Fruit fly (Drosophila melanogaster): ENCODE measurements around the gene GstT4.
A peak's percentile ranks its signal among the peaks of the same experiment; 100 is the strongest.

GstT4 gene

DNA sequence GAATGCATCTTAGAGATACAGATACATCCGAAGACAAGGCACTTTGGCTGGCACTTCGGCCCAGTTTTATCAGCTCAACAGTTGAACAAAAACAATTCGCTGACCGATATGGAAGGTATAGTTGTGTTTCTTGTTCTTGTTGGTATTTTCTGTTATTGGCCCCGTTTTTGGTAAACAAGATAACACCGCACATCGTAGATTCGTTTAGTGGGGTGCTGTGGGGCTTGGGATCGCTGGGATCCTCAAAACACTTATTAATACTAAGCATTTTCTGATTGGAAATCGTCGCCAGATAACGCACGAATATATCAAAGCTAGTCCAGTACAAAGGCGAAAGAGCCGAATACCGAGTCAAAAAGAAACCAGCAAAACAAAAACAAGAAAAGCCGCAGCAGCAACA is 996 bp upstream of the GstT4 start:
- TF ChIP-seq CG11902 (GFP tag; optimal IDR thresholded peaks at IDR 0.05) (no peak), Lpt (GFP tag; optimal IDR thresholded peaks at IDR 0.05) (no peak), CG6163 (GFP tag; IDR thresholded peaks at IDR 0.05) (peak; percentile 6; the same call in 1 of the 3 replicates)

- TF ChIP-seq Ets21C (GFP tag; optimal IDR thresholded peaks at IDR 0.05) (no peak), acj6 (GFP tag; optimal IDR thresholded peaks at IDR 0.05) (no peak), CG1621 (tag; optimal IDR thresholded peaks at IDR 0.05) (peak; percentile 4), CG11762 (GFP tag; optimal IDR thresholded peaks at IDR 0.05; ENCODE audit: insufficient read depth) (no peak), net (GFP tag; optimal IDR thresholded peaks at IDR 0.05) (no peak), Eip93F (GFP tag; optimal IDR thresholded peaks at IDR 0.05) (no peak), CG3032 (tag; optimal IDR thresholded peaks at IDR 0.05) (no peak), eg (GFP tag; IDR thresholded peaks at IDR 0.05) (peak; percentile 56; the same call in 2 of the 3 replicates), CG16779 (tag; optimal IDR thresholded peaks at IDR 0.05) (peak; percentile 44), CG10631 (GFP tag; optimal IDR thresholded peaks at IDR 0.05) (no peak), Hr38 (GFP tag; optimal IDR thresholded peaks at IDR 0.05) (no peak), CG8119 (GFP tag; IDR thresholded peaks at IDR 0.05) (peak; percentile 46; the same call in 2 of the 3 replicates), CG6808 (GFP tag; optimal IDR thresholded peaks at IDR 0.05) (peak; percentile 61), CG7368 (GFP tag; optimal IDR thresholded peaks at IDR 0.05) (no peak), CG11902 (GFP tag; optimal IDR thresholded peaks at IDR 0.05) (no peak), CG6792 (GFP tag; optimal IDR thresholded peaks at IDR 0.05) (no peak), Lpt (GFP tag; optimal IDR thresholded peaks at IDR 0.05) (peak; percentile 51), Sox15 (GFP tag; optimal IDR thresholded peaks at IDR 0.05) (no peak), CG8632 (GFP tag; optimal IDR thresholded peaks at IDR 0.05) (no peak), CG6854 (GFP tag; optimal IDR thresholded peaks at IDR 0.05) (no peak), svp (GFP tag) (no peak), spab (GFP tag; optimal IDR thresholded peaks at IDR 0.05) (peak; percentile 20), dsx (GFP tag; optimal IDR thresholded peaks at IDR 0.05; ENCODE audit: poor library complexity, severe bottlenecking) (peak; percentile 79), ss (GFP tag; optimal IDR thresholded peaks at IDR 0.05) (peak; percentile 65 to 87), fd59A (GFP tag; optimal IDR thresholded peaks at IDR 0.05) (no peak), cyc (GFP tag; optimal IDR thresholded peaks at IDR 0.05) (no peak), dac (GFP tag; optimal IDR thresholded peaks at IDR 0.05) (no peak), Eip78C (GFP tag) (no peak), CG9139 (GFP tag; optimal IDR thresholded peaks at IDR 0.05) (peak; percentile 62), CG31627 (GFP tag; optimal IDR thresholded peaks at IDR 0.05) (no peak), CG10669 (GFP tag; optimal IDR thresholded peaks at IDR 0.05) (no peak), salr (GFP tag; optimal IDR thresholded peaks at IDR 0.05) (no peak), Blimp-1 (GFP tag; optimal IDR thresholded peaks at IDR 0.05) (no peak), CG6276 (GFP tag; optimal IDR thresholded peaks at IDR 0.05) (peak; percentile 68), vri (GFP tag; optimal IDR thresholded peaks at IDR 0.05) (no peak), Ets96B (tag; optimal IDR thresholded peaks at IDR 0.05) (no peak), fd85E (GFP tag; optimal IDR thresholded peaks at IDR 0.05) (no peak), fkh (GFP tag; optimal IDR thresholded peaks at IDR 0.05) (no peak), CG3919 (GFP tag; optimal IDR thresholded peaks at IDR 0.05) (no peak), CG11294 (GFP tag; IDR thresholded peaks at IDR 0.05) (no peak), CG32006 (GFP tag; optimal IDR thresholded peaks at IDR 0.05) (no peak), Hr4 (GFP tag; optimal IDR thresholded peaks at IDR 0.05) (peak; percentile 15), Sox14 (GFP tag; optimal IDR thresholded peaks at IDR 0.05) (no peak), esn (GFP tag; optimal IDR thresholded peaks at IDR 0.05) (no peak), CG4318 (GFP tag; optimal IDR thresholded peaks at IDR 0.05) (no peak), CG6163 (GFP tag; IDR thresholded peaks at IDR 0.05) (no peak), CG8319 (GFP tag; optimal IDR thresholded peaks at IDR 0.05) (no peak), topi (GFP tag; optimal IDR thresholded peaks at IDR 0.05) (no peak), CG15336 (GFP tag; IDR thresholded peaks at IDR 0.05) (peak; percentile 51; the same call in 1 of the 2 replicates)
Observed at dm6 chrX:13406293-13406692, 1.7 kb downstream of the GstT4 start.
